Fruit fly (Drosophila melanogaster): ENCODE results near the gene U4-U6-60K.
A peak's percentile ranks its signal among the peaks of the same experiment; 100 is the strongest.

U4-U6-60K gene

dm6 chr3L:17485280-17485792 is 28.4 kb downstream of the U4-U6-60K start (continued):
- peak; percentile 30; the same call in 1 of the 2 replicates for TF ChIP-seq ap (GFP tag; IDR thresholded peaks at IDR 0.05)
- TF ChIP-seq dimm (GFP tag; IDR thresholded peaks at IDR 0.05), result no peak
- peak; percentile 80 for TF ChIP-seq twi (tag; optimal IDR thresholded peaks at IDR 0.05)
- TF ChIP-seq ssp (GFP tag; IDR thresholded peaks at IDR 0.05), result no peak; the same call in 1 of the 2 replicates
- peak; percentile 56 for TF ChIP-seq Jarid2 (GFP tag; optimal IDR thresholded peaks at IDR 0.05)
- TF ChIP-seq CG16815 (GFP tag; optimal IDR thresholded peaks at IDR 0.05), result no peak
- TF ChIP-seq sr (GFP tag; IDR thresholded peaks at IDR 0.05), result peak; percentile 73; the same call in 1 of the 3 replicates
- peak; percentile 81 for TF ChIP-seq oc (tag; optimal IDR thresholded peaks at IDR 0.05)
- TF ChIP-seq Hmr (GFP tag; optimal IDR thresholded peaks at IDR 0.05), result no peak
- TF ChIP-seq CG2116 (GFP tag; optimal IDR thresholded peaks at IDR 0.05), result peak; percentile 51
- TF ChIP-seq CG33213 (GFP tag; optimal IDR thresholded peaks at IDR 0.05), result peak; percentile 68
- no peak for TF ChIP-seq inv (GFP tag; IDR thresholded peaks at IDR 0.05; ENCODE audit: partially characterized antibody)
- peak; percentile 38 for TF ChIP-seq CG3065 (GFP tag; optimal IDR thresholded peaks at IDR 0.05)
- TF ChIP-seq mirr (GFP tag; optimal IDR thresholded peaks at IDR 0.05), result no peak
- no peak for TF ChIP-seq CG16813 (GFP tag; IDR thresholded peaks at IDR 0.05; ENCODE audit: partially characterized antibody)
- no peak for TF ChIP-seq sima (GFP tag; optimal IDR thresholded peaks at IDR 0.05)
- no peak for TF ChIP-seq Aef1 (GFP tag; IDR thresholded peaks at IDR 0.05)
- TF ChIP-seq cwo (GFP tag; optimal IDR thresholded peaks at IDR 0.05), result no peak
- TF ChIP-seq CG6272 (GFP tag; IDR thresholded peaks at IDR 0.05), result no peak
- peak in 1 of 2 experiments; percentile 57 for TF ChIP-seq crp (GFP tag; optimal IDR thresholded peaks at IDR 0.05)
- TF ChIP-seq CG4328 (GFP tag; optimal IDR thresholded peaks at IDR 0.05), result peak; percentile 76
- TF ChIP-seq ttk (GFP tag; IDR thresholded peaks at IDR 0.05), result no peak
- no peak for TF ChIP-seq CG1832 (GFP tag; optimal IDR thresholded peaks at IDR 0.05)
- peak; percentile 95 for TF ChIP-seq kni (GFP tag; optimal IDR thresholded peaks at IDR 0.05)
- TF ChIP-seq CG17385 (GFP tag; optimal IDR thresholded peaks at IDR 0.05), result peak; percentile 71
- no peak for TF ChIP-seq GATAe (GFP tag; conservative IDR thresholded peaks at IDR 0.05)
- TF ChIP-seq schlank (tag; optimal IDR thresholded peaks at IDR 0.05), result no peak
- TF ChIP-seq HLH54F (GFP tag; optimal IDR thresholded peaks at IDR 0.05), result no peak
- peak; percentile 88 for TF ChIP-seq CG17186 (GFP tag; optimal IDR thresholded peaks at IDR 0.05)
- no peak for TF ChIP-seq ham (GFP tag; IDR thresholded peaks at IDR 0.05)
- TF ChIP-seq dmrt99B (tag; optimal IDR thresholded peaks at IDR 0.05), result peak; percentile 72
- TF ChIP-seq CG6765 (GFP tag; optimal IDR thresholded peaks at IDR 0.05), result no peak
- peak in 1 of 2 experiments; percentile 85 for TF ChIP-seq Hr78 (GFP tag; optimal IDR thresholded peaks at IDR 0.05)
- peak; percentile 96 for TF ChIP-seq wek (GFP tag; optimal IDR thresholded peaks at IDR 0.05)
- no peak for TF ChIP-seq Trl (optimal IDR thresholded peaks at IDR 0.05)
- TF ChIP-seq Trl (GFP tag; optimal IDR thresholded peaks at IDR 0.05), result peak; percentile 80
- TF ChIP-seq CG6854 (GFP tag; optimal IDR thresholded peaks at IDR 0.05), result peak; percentile 45
- no peak for TF ChIP-seq Neu2 (GFP tag; optimal IDR thresholded peaks at IDR 0.05; ENCODE audit: borderline replicate concordance)
- TF ChIP-seq CG2712 (tag; optimal IDR thresholded peaks at IDR 0.05), result peak; percentile 76
- TF ChIP-seq Fer3 (tag; optimal IDR thresholded peaks at IDR 0.05), result peak; percentile 49
- no peak; the same call in 2 of the 3 replicates for TF ChIP-seq so (GFP tag; IDR thresholded peaks at IDR 0.05)
- no peak for TF ChIP-seq H15 (GFP tag; IDR thresholded peaks at IDR 0.05)
- TF ChIP-seq Hey (tag; optimal IDR thresholded peaks at IDR 0.05), result peak; percentile 77
- 0 out of 4 replicates have a peak, but pooled peaks have one; percentile 11 for TF ChIP-seq Gug (GFP tag; IDR thresholded peaks at IDR 0.05)
- no peak for TF ChIP-seq Rx (GFP tag; IDR thresholded peaks at IDR 0.05)
- no peak for TF ChIP-seq Sin3A (optimal IDR thresholded peaks at IDR 0.05)
- TF ChIP-seq nmo (GFP tag; optimal IDR thresholded peaks at IDR 0.05), result peak; percentile 57
- no peak for TF ChIP-seq CG7928 (GFP tag; optimal IDR thresholded peaks at IDR 0.05)
- TF ChIP-seq al (GFP tag; IDR thresholded peaks at IDR 0.05), result no peak
- no peak for TF ChIP-seq HLH4C (GFP tag; IDR thresholded peaks at IDR 0.05; ENCODE audit: partially characterized antibody)
